Worm (Caenorhabditis elegans): ENCODE results near the gene dyf-2.

DNA sequence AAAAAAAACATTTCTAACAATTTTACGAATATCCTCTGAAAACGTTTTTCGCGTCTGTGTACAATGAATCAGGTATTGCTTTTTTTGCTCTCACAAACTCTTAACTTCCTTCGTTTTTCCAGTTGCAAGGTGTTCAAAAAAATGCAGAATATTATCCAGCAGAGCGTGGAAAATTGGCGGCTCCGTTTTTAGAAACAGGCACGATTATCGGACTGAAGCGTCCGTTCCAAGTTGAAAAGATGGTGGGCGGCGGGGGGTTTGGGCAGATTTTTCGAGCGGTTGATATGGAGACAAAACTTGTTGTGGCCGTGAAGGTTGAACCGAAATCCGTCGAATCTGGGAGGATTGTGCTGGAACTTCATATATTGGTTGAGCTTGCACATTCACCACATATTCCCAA lies 48.8 kb upstream of the dyf-2 start, which contains the start of gene W06F12.3:
- TF ChIP-seq pax-1 (tag; optimal IDR thresholded peaks at IDR 0.05) (no peak), syd-9 (tag; optimal IDR thresholded peaks at IDR 0.05) (no peak), zip-5 (tag; optimal IDR thresholded peaks at IDR 0.05) (no peak)
